Fruit fly (Drosophila melanogaster) whole organism, embryonic: Measurements from ENCODE around the gene Bug22.

Experiments used
- Aef1 ChIP-seq: fragments of 200-800 bp; sonication (Bioruptor generic); IDR thresholded peaks from 3 replicates; pipeline ENCODE4 v1.3.6; 2022; ENCODE audit warnings: missing biosample characterization, missing genetic modification characterization
- Atf6 ChIP-seq: fragments of 200-800 bp; sonication (Bioruptor generic); IDR thresholded peaks from 2 replicates; pipeline ENCODE4 v1.3.6; 2022; ENCODE audit warnings: missing biosample characterization, missing genetic modification characterization
- B-H2 ChIP-seq: fragments of 200-800 bp; sonication (Bioruptor generic); optimal IDR thresholded peaks from 2 replicates; lab custom pipeline; 2018; ENCODE audit warnings: missing biosample characterization, mild to moderate bottlenecking, missing genetic modification characterization
- CG10366 ChIP-seq: fragments of 200-800 bp; sonication (Bioruptor generic); IDR thresholded peaks from 2 replicates; pipeline ENCODE4 v1.3.6; 2022; ENCODE audit warnings: missing biosample characterization, missing genetic modification characterization
- CG10565 ChIP-seq: fragments of 200-800 bp; sonication (Bioruptor generic); optimal IDR thresholded peaks from 3 replicates; lab custom pipeline; 2016; ENCODE audit warnings: missing biosample characterization, mild to moderate bottlenecking, missing genetic modification characterization
- CG11093 ChIP-seq: fragments of 200-800 bp; sonication (Bioruptor generic); IDR thresholded peaks from 3 replicates; pipeline ENCODE4 v1.3.6; 2022; ENCODE audit warnings: missing biosample characterization, missing genetic modification characterization
- CG11247 ChIP-seq: fragments of 200-800 bp; sonication (Bioruptor generic); IDR thresholded peaks from 2 replicates; pipeline ENCODE4 v1.3.6; 2022; ENCODE audit warnings: missing biosample characterization, missing genetic modification characterization
- CG13775 ChIP-seq: fragments of 200-800 bp; sonication (Bioruptor generic); optimal IDR thresholded peaks from 3 replicates; lab custom pipeline; 2017; ENCODE audit warnings: missing biosample characterization, mild to moderate bottlenecking, missing genetic modification characterization
- CG18476 ChIP-seq: fragments of 200-800 bp; sonication (Bioruptor generic); optimal IDR thresholded peaks from 2 replicates; lab custom pipeline; 2016; ENCODE audit warnings: missing biosample characterization, mild to moderate bottlenecking, missing genetic modification characterization
- CG2678 ChIP-seq: fragments of 200-800 bp; sonication (Bioruptor generic); optimal IDR thresholded peaks from 3 replicates; lab custom pipeline; 2019; ENCODE audit warnings: missing biosample characterization, mild to moderate bottlenecking, missing genetic modification characterization, moderate library complexity
- CG2889 ChIP-seq: fragments of 200-800 bp; sonication (Bioruptor generic); IDR thresholded peaks from 3 replicates; pipeline ENCODE4 v1.3.6; 2022; ENCODE audit warnings: missing biosample characterization, missing genetic modification characterization
- CG30403 ChIP-seq: fragments of 200-800 bp; sonication (Bioruptor generic); optimal IDR thresholded peaks from 3 replicates; lab custom pipeline; 2016; ENCODE audit warnings: missing biosample characterization, missing genetic modification characterization
- CG32772 ChIP-seq: fragments of 200-800 bp; sonication (Bioruptor generic); IDR thresholded peaks from 2 replicates; pipeline ENCODE4 v1.3.6; 2022; ENCODE audit warnings: missing biosample characterization, missing genetic modification characterization
- CG3726 ChIP-seq: fragments of 200-800 bp; sonication (Bioruptor generic); IDR thresholded peaks from 3 replicates; pipeline ENCODE4, ENCODE4 v1.3.6; 2022; ENCODE audit warnings: missing biosample characterization, missing genetic modification characterization
- CG43689 ChIP-seq: fragments of 200-800 bp; sonication (Bioruptor generic); IDR thresholded peaks from 2 replicates; pipeline ENCODE4 v1.3.6; 2022; ENCODE audit warnings: missing biosample characterization, missing genetic modification characterization
- CG4424 ChIP-seq: fragments of 200-800 bp; sonication (Bioruptor generic); optimal IDR thresholded peaks from 3 replicates; lab custom pipeline; 2016; ENCODE audit warnings: missing biosample characterization, missing genetic modification characterization
- CG4707 ChIP-seq: fragments of 200-800 bp; sonication (Bioruptor generic); optimal IDR thresholded peaks from 2 replicates; lab custom pipeline; 2018; ENCODE audit warnings: missing biosample characterization, mild to moderate bottlenecking, missing genetic modification characterization, moderate library complexity
- CG6654 ChIP-seq: fragments of 200-800 bp; sonication (Bioruptor generic); optimal IDR thresholded peaks from 2 replicates; lab custom pipeline; 2017; ENCODE audit warnings: missing biosample characterization, mild to moderate bottlenecking, missing genetic modification characterization
- CG6765 ChIP-seq: fragments of 200-800 bp; sonication (Bioruptor generic); optimal IDR thresholded peaks from 3 replicates; lab custom pipeline; 2017; ENCODE audit warnings: missing biosample characterization, mild to moderate bottlenecking, missing genetic modification characterization
- CG8290 ChIP-seq, 3 experiments: fragments of 200-800 bp; sonication (Bioruptor generic); optimal IDR thresholded peaks; 2 replicates each; lab custom pipeline; 2016 to 2019; ENCODE audit warnings: missing biosample characterization in 3 of 3, missing genetic modification characterization in 3 of 3, mild to moderate bottlenecking in 2 of 3, moderate library complexity in 1 of 3
- CG8924 ChIP-seq: fragments of 200-800 bp; optimal IDR thresholded peaks from 3 replicates; lab custom pipeline; 2019; ENCODE audit warnings: missing biosample characterization, mild to moderate bottlenecking, missing genetic modification characterization, moderate library complexity
- CG9797 ChIP-seq: fragments of 200-800 bp; sonication (Bioruptor generic); optimal IDR thresholded peaks from 3 replicates; lab custom pipeline; 2018; ENCODE audit warnings: missing biosample characterization, mild to moderate bottlenecking, missing genetic modification characterization
- CkIIα-i1 ChIP-seq: fragments of 200-800 bp; sonication (Bioruptor generic); IDR thresholded peaks from 2 replicates; pipeline ENCODE4 v1.3.6; 2022; ENCODE audit warnings: missing biosample characterization, missing genetic modification characterization
- Dek ChIP-seq: fragments of 200-800 bp; sonication (Bioruptor generic); optimal IDR thresholded peaks from 3 replicates; lab custom pipeline; 2019; ENCODE audit warnings: missing biosample characterization, mild to moderate bottlenecking, missing genetic modification characterization, moderate library complexity
- Elba2 ChIP-seq: fragments of 200-800 bp; sonication (Bioruptor generic); optimal IDR thresholded peaks from 3 replicates; lab custom pipeline; 2016; ENCODE audit warnings: missing biosample characterization, missing genetic modification characterization
- Hr78 ChIP-seq, 2 experiments: fragments of 200-800 bp in 1 of 2; fragments of >200 bp in 1 of 2; sonication (Bioruptor generic) in 1 of 2; optimal IDR thresholded peaks; 2 replicates each; lab custom pipeline; 2017 to 2019; ENCODE audit warnings: missing biosample characterization in 2 of 2, missing genetic modification characterization in 2 of 2, mild to moderate bottlenecking in 1 of 2, moderate library complexity in 1 of 2
- Mrtf ChIP-seq: fragments of 200-800 bp; sonication (Bioruptor generic); IDR thresholded peaks from 3 replicates; pipeline ENCODE4 v1.3.6; 2022; ENCODE audit warnings: missing biosample characterization, missing genetic modification characterization
- NK7.1 ChIP-seq: fragments of 200-800 bp; sonication (Bioruptor generic); optimal IDR thresholded peaks from 3 replicates; lab custom pipeline; 2016; ENCODE audit warnings: missing biosample characterization, missing genetic modification characterization
- NfI ChIP-seq: fragments of 200-800 bp; sonication (Bioruptor generic); optimal IDR thresholded peaks from 3 replicates; lab custom pipeline; 2018; ENCODE audit warnings: missing biosample characterization, mild to moderate bottlenecking, missing genetic modification characterization, moderate library complexity
- Oaz ChIP-seq: fragments of 200-800 bp; sonication (Bioruptor generic); IDR thresholded peaks from 2 replicates; pipeline ENCODE4 v1.3.6; 2022; ENCODE audit warnings: missing biosample characterization, missing genetic modification characterization
- Pdp1 ChIP-seq, 2 experiments: fragments of 200-800 bp; sonication (Bioruptor generic); optimal IDR thresholded peaks; 3 replicates each; lab custom pipeline; 2016; ENCODE audit warnings: missing biosample characterization in 2 of 2, missing genetic modification characterization in 2 of 2, mild to moderate bottlenecking in 1 of 2, moderate library complexity in 1 of 2
- Ravus ChIP-seq: fragments of 200-800 bp; sonication (Bioruptor generic); IDR thresholded peaks from 2 replicates; pipeline ENCODE4 v1.3.6; 2022; ENCODE audit warnings: missing biosample characterization, missing genetic modification characterization
- Taf1 ChIP-seq: fragments of 200-800 bp; sonication (Bioruptor generic); IDR thresholded peaks from 2 replicates; pipeline ENCODE4 v1.3.6; 2022; ENCODE audit warnings: missing biosample characterization, missing genetic modification characterization
- ara ChIP-seq: fragments of 200-800 bp; sonication (Bioruptor generic); IDR thresholded peaks from 2 replicates; pipeline ENCODE4 v1.3.6; 2022; ENCODE audit warnings: missing biosample characterization, missing genetic modification characterization
- ato ChIP-seq: fragments of 200-800 bp; sonication (Bioruptor generic); IDR thresholded peaks from 2 replicates; pipeline ENCODE4 v1.3.6; 2022; ENCODE audit warnings: missing biosample characterization, missing genetic modification characterization; ENCODE audit not compliant: partially characterized antibody
- crp ChIP-seq, 2 experiments: fragments of 200-800 bp; sonication (Bioruptor generic); optimal IDR thresholded peaks; 2 replicates in 1 of 2; 3 replicates in 1 of 2; lab custom pipeline; 2017; ENCODE audit warnings: missing biosample characterization in 2 of 2, missing genetic modification characterization in 2 of 2, mild to moderate bottlenecking in 1 of 2, moderate library complexity in 1 of 2
- eve ChIP-seq, 2 experiments: fragments of >200 bp; optimal IDR thresholded peaks; 2 replicates each; lab custom pipeline; 2017; ENCODE audit warnings: missing biosample characterization in 2 of 2, missing genetic modification characterization in 2 of 2
- ewg ChIP-seq: fragments of 200-800 bp; sonication (Bioruptor generic); optimal IDR thresholded peaks from 3 replicates; lab custom pipeline; 2017; ENCODE audit warnings: mild to moderate bottlenecking, missing biosample characterization, missing genetic modification reagents, missing genetic modification characterization
- eyg ChIP-seq: fragments of 200-800 bp; sonication (Bioruptor generic); optimal IDR thresholded peaks from 3 replicates; lab custom pipeline; 2016; ENCODE audit warnings: missing biosample characterization, missing genetic modification characterization
- fd96Cb ChIP-seq: fragments of 200-800 bp; sonication (Bioruptor generic); optimal IDR thresholded peaks from 2 replicates; lab custom pipeline; 2018; ENCODE audit warnings: missing biosample characterization, mild to moderate bottlenecking, missing genetic modification characterization, moderate library complexity
- inv ChIP-seq: fragments of 200-800 bp; sonication (Bioruptor generic); IDR thresholded peaks from 2 replicates; pipeline ENCODE4 v1.3.6; 2022; ENCODE audit warnings: missing biosample characterization, missing genetic modification characterization; ENCODE audit not compliant: partially characterized antibody
- jigr1 ChIP-seq: fragments of 200-800 bp; sonication (Bioruptor generic); IDR thresholded peaks from 3 replicates; pipeline ENCODE4 v1.3.6; 2022; ENCODE audit warnings: missing biosample characterization, missing genetic modification characterization
- mld ChIP-seq: fragments of 200-800 bp; sonication (Bioruptor generic); IDR thresholded peaks from 3 replicates; pipeline ENCODE4 v1.3.6; 2022; ENCODE audit warnings: missing biosample characterization, missing genetic modification characterization; ENCODE audit not compliant: partially characterized antibody
- nau ChIP-seq: fragments of 200-800 bp; sonication (Bioruptor generic); optimal IDR thresholded peaks from 3 replicates; lab custom pipeline; 2017; ENCODE audit warnings: missing biosample characterization, mild to moderate bottlenecking, missing genetic modification characterization, missing genetic modification reagents
- nerfin-1 ChIP-seq: fragments of 200-800 bp; sonication (Bioruptor generic); optimal IDR thresholded peaks from 3 replicates; lab custom pipeline; 2019; ENCODE audit warnings: missing biosample characterization, mild to moderate bottlenecking, missing genetic modification characterization, moderate library complexity
- pros ChIP-seq: fragments of 200-800 bp; sonication (Bioruptor generic); optimal IDR thresholded peaks from 3 replicates; lab custom pipeline; 2019; ENCODE audit warnings: missing biosample characterization, mild to moderate bottlenecking, missing genetic modification characterization, moderate library complexity
- psq ChIP-seq: fragments of 200-800 bp; sonication (Bioruptor generic); optimal IDR thresholded peaks from 2 replicates; lab custom pipeline; 2017; ENCODE audit warnings: missing biosample characterization, missing genetic modification characterization
- sens ChIP-seq: fragments of 200-800 bp; sonication (Bioruptor generic); peaks from one replicate; lab custom pipeline; 2016; ENCODE audit warnings: missing biosample characterization, missing genetic modification characterization

The Bug22 gene

dm6 chr2L:10386208-10386805 lies 44.4 kb downstream of the Bug22 start, which contains the start of the genes Cdk1 and mRpS7 (continued):
- peak; percentile 70 for TF ChIP-seq CG4424 (GFP tag; lab: Kevin White, UChicago)
- TF ChIP-seq CG10565: peak; percentile 52
- peak; percentile 80 for TF ChIP-seq CG13775 (GFP tag; lab: Kevin White, UChicago)
- TF ChIP-seq CG4707: peak; percentile 12
- no peak for TF ChIP-seq NK7.1 (GFP tag; lab: Kevin White, UChicago)
- TF ChIP-seq CG43689 (GFP tag; lab: Robert Waterston, UW): no peak
- peak; percentile 72 for TF ChIP-seq CG32772 (GFP tag; lab: Robert Waterston, UW)
- no peak for TF ChIP-seq ara (GFP tag; lab: Robert Waterston, UW)
- 0 out of 3 replicates have a peak, but pooled peaks have one; percentile 16 for TF ChIP-seq CG11093
- TF ChIP-seq crp (GFP tag; optimal IDR thresholded peaks at IDR 0.05; lab: Kevin White, UChicago): peak in 1 of 2 experiments; percentile 35
- TF ChIP-seq CG30403: peak; percentile 83
- TF ChIP-seq sens (GFP tag; lab: Kevin White, UChicago): peak; percentile 94
- TF ChIP-seq Dek (tag; lab: Kevin White, UChicago): peak; percentile 81
- TF ChIP-seq fd96Cb (tag; lab: Kevin White, UChicago): peak; percentile 77
- peak; percentile 51 for TF ChIP-seq nerfin-1 (tag; lab: Kevin White, UChicago)
- no peak for TF ChIP-seq eyg (GFP tag; lab: Kevin White, UChicago)
- TF ChIP-seq Ravus (GFP tag; lab: Robert Waterston, UW): no peak; the same call in 1 of the 2 replicates
- peak; percentile 87 for TF ChIP-seq CG2678 (tag; lab: Kevin White, UChicago)
- peak; percentile 53 for TF ChIP-seq Aef1 (GFP tag; lab: Robert Waterston, UW)
- TF ChIP-seq mld (GFP tag; lab: Robert Waterston, UW): no peak
- peak; percentile 43 for TF ChIP-seq CG8290 (GFP tag; optimal IDR thresholded peaks at IDR 0.05; lab: Kevin White, UChicago)
- TF ChIP-seq CG8290 (tag; optimal IDR thresholded peaks at IDR 0.05; lab: Kevin White, UChicago): peak in 1 of 2 experiments; percentile 19
- peak; percentile 26 for TF ChIP-seq B-H2 (GFP tag; lab: Kevin White, UChicago)
- TF ChIP-seq CG11247 (GFP tag; lab: Robert Waterston, UW): peak; percentile 43; the same call in 1 of the 2 replicates
- TF ChIP-seq CG18476 (GFP tag; lab: Kevin White, UChicago): peak; percentile 64
- peak; percentile 52 for TF ChIP-seq ewg
- peak; percentile 28 for TF ChIP-seq CG9797 (GFP tag; lab: Kevin White, UChicago)
- TF ChIP-seq nau (GFP tag; lab: Kevin White, UChicago): peak; percentile 12
- peak; percentile 65; the same call in 1 of the 3 replicates for TF ChIP-seq jigr1
- TF ChIP-seq Atf6 (GFP tag; lab: Robert Waterston, UW): peak; percentile 79
- 0 out of 3 replicates have a peak, but pooled peaks have one; percentile 54 for TF ChIP-seq CG3726 (GFP tag; lab: Robert Waterston, UW)
- TF ChIP-seq CG2889 (GFP tag; lab: Robert Waterston, UW): peak; percentile 13; the same call in 1 of the 3 replicates
- TF ChIP-seq Pdp1 (GFP tag; optimal IDR thresholded peaks at IDR 0.05; lab: Kevin White, UChicago): peak in 1 of 2 experiments; percentile 56
- peak; percentile 29 for TF ChIP-seq Elba2
- no peak for TF ChIP-seq Hr78 (GFP tag; optimal IDR thresholded peaks at IDR 0.05; lab: Kevin White, UChicago)
- peak; percentile 87 for TF ChIP-seq CG8924 (tag; lab: Kevin White, UChicago)
- no peak for TF ChIP-seq CkIIα-i1 (GFP tag; lab: Robert Waterston, UW)
- TF ChIP-seq NfI (GFP tag; lab: Kevin White, UChicago): peak; percentile 76
- no peak for TF ChIP-seq ato (GFP tag; lab: Robert Waterston, UW)
- peak; percentile 7 for TF ChIP-seq CG6654 (GFP tag; lab: Kevin White, UChicago)
- TF ChIP-seq Taf1: 0 out of 2 replicates have a peak, but pooled peaks have one; percentile 37
- TF ChIP-seq CG6765 (GFP tag; lab: Kevin White, UChicago): no peak
- no peak for TF ChIP-seq psq (GFP tag; lab: Kevin White, UChicago)
- peak; percentile 69; the same call in 1 of the 2 replicates for TF ChIP-seq CG10366
- TF ChIP-seq Mrtf (GFP tag; lab: Robert Waterston, UW): no peak; the same call in 2 of the 3 replicates
- TF ChIP-seq inv (GFP tag; lab: Robert Waterston, UW): no peak
- peak; percentile 45 for TF ChIP-seq Oaz
- TF ChIP-seq eve (GFP tag; optimal IDR thresholded peaks at IDR 0.05; lab: Kevin White, UChicago): peak in 1 of 2 experiments; percentile 41
- no peak for TF ChIP-seq pros
